Worm (Caenorhabditis elegans): ENCODE data around the gene ifta-2.

- TF ChIP-seq ceh-14 (tag; optimal IDR thresholded peaks at IDR 0.05) (no peak), C08G9.2 (tag; optimal IDR thresholded peaks at IDR 0.05) (no peak), syd-9 (tag; optimal IDR thresholded peaks at IDR 0.05) (no peak), pha-4 (tag; optimal IDR thresholded peaks at IDR 0.05) (no peak), T23F11.4 (GFP tag; optimal IDR thresholded peaks at IDR 0.05) (no peak), unc-86 (tag; optimal IDR thresholded peaks at IDR 0.05) (no peak), unc-3 (GFP tag; conservative IDR thresholded peaks at IDR 0.05) (no peak), unc-3 (tag; optimal IDR thresholded peaks at IDR 0.05) (no peak), tbx-2 (tag; optimal IDR thresholded peaks at IDR 0.05) (no peak), ttx-3 (tag; optimal IDR thresholded peaks at IDR 0.05) (no peak), ztf-16 (tag; optimal IDR thresholded peaks at IDR 0.05) (no peak), lim-6 (tag; optimal IDR thresholded peaks at IDR 0.05) (no peak), che-1 (tag; optimal IDR thresholded peaks at IDR 0.05) (no peak), hlh-8 (tag; optimal IDR thresholded peaks at IDR 0.05) (no peak)
These were observed 22.8 kb downstream of the ifta-2 start, which contains the start of gene hsp-1 for ce11 chrIV:17278861-17279591.
